Fruit fly (Drosophila melanogaster) whole organism, pupa: Measurements from ENCODE around the gene CG11980.

Experiments used
- CG12605 ChIP-seq: fragments of 200-800 bp; sonication (Bioruptor generic); IDR thresholded peaks from 2 replicates; pipeline ENCODE4 v1.3.6; 2022; ENCODE audit warnings: missing biosample characterization, missing genetic modification characterization
- CG14655 ChIP-seq: fragments of 200-800 bp; sonication (Bioruptor generic); optimal IDR thresholded peaks from 3 replicates; lab custom pipeline; 2017; ENCODE audit warnings: mild to moderate bottlenecking, missing biosample characterization, missing genetic modification reagents, missing genetic modification characterization
- CG15710 ChIP-seq: fragments of 200-800 bp; sonication (Bioruptor generic); optimal IDR thresholded peaks from 2 replicates; lab custom pipeline; 2018; ENCODE audit warnings: missing biosample characterization, mild to moderate bottlenecking, missing genetic modification characterization, moderate library complexity
- CG17806 ChIP-seq: fragments of 200-800 bp; sonication (Bioruptor generic); optimal IDR thresholded peaks from 2 replicates; lab custom pipeline; 2018; ENCODE audit warnings: missing biosample characterization, mild to moderate bottlenecking, missing genetic modification characterization, moderate library complexity
- CG32121 ChIP-seq: fragments of 200-800 bp; sonication (Bioruptor generic); IDR thresholded peaks from 2 replicates; pipeline ENCODE4 v1.3.6; 2022; ENCODE audit warnings: missing biosample characterization, missing genetic modification characterization
- CG34367 ChIP-seq: fragments of 200-800 bp; sonication (Bioruptor generic); optimal IDR thresholded peaks from 2 replicates; lab custom pipeline; 2018; ENCODE audit warnings: missing biosample characterization, mild to moderate bottlenecking, missing genetic modification characterization
- CG4496 ChIP-seq: fragments of 200-800 bp; sonication (Bioruptor generic); IDR thresholded peaks from 3 replicates; pipeline ENCODE4 v1.3.6; 2022; ENCODE audit warnings: missing biosample characterization, missing genetic modification characterization
- CG8159 ChIP-seq: fragments of 200-800 bp; sonication (Bioruptor generic); optimal IDR thresholded peaks from 3 replicates; lab custom pipeline; 2018; ENCODE audit warnings: missing biosample characterization, mild to moderate bottlenecking, missing genetic modification characterization, moderate library complexity
- CG8301 ChIP-seq: fragments of 200-800 bp; sonication (Bioruptor generic); optimal IDR thresholded peaks from 2 replicates; lab custom pipeline; 2018; ENCODE audit warnings: missing biosample characterization, mild to moderate bottlenecking, missing genetic modification characterization
- CG9948 ChIP-seq: fragments of 200-800 bp; sonication (Bioruptor generic); optimal IDR thresholded peaks from 2 replicates; lab custom pipeline; 2018; ENCODE audit warnings: missing biosample characterization, mild to moderate bottlenecking, missing genetic modification characterization, moderate library complexity
- D1 ChIP-seq: fragments of 200-800 bp; sonication (Bioruptor generic); optimal IDR thresholded peaks from 2 replicates; lab custom pipeline; 2018; ENCODE audit warnings: missing biosample characterization, mild to moderate bottlenecking, missing genetic modification characterization, moderate library complexity
- EcR ChIP-seq: fragments of 200-800 bp; sonication (Bioruptor generic); optimal IDR thresholded peaks from 3 replicates; lab custom pipeline; 2019; ENCODE audit warnings: missing biosample characterization, missing genetic modification characterization, mild to moderate bottlenecking, moderate library complexity, missing genetic modification reagents
- Ets98B ChIP-seq: fragments of 200-800 bp; sonication (Bioruptor generic); IDR thresholded peaks from 2 replicates; pipeline ENCODE4 v1.3.6; 2022; ENCODE audit warnings: missing biosample characterization, missing genetic modification characterization
- Pif1A ChIP-seq: fragments of 200-800 bp; sonication (Bioruptor generic); optimal IDR thresholded peaks from 3 replicates; lab custom pipeline; 2016; ENCODE audit warnings: missing biosample characterization, missing genetic modification characterization
- Pif1B ChIP-seq: fragments of 200-800 bp; sonication (Bioruptor generic); optimal IDR thresholded peaks from 3 replicates; lab custom pipeline; 2016; ENCODE audit warnings: missing biosample characterization, missing genetic modification characterization
- Snoo ChIP-seq: fragments of 200-800 bp; sonication (Bioruptor generic); optimal IDR thresholded peaks from 3 replicates; lab custom pipeline; 2017; ENCODE audit warnings: missing biosample characterization, mild to moderate bottlenecking, missing genetic modification characterization, inconsistent platforms
- fd96Ca ChIP-seq: fragments of 200-800 bp; sonication (Bioruptor generic); IDR thresholded peaks from 3 replicates; pipeline ENCODE4 v1.3.6; 2022; ENCODE audit warnings: missing biosample characterization, missing genetic modification characterization
- gl ChIP-seq: fragments of 200-800 bp; sonication (Bioruptor generic); optimal IDR thresholded peaks from 2 replicates; lab custom pipeline; 2018; ENCODE audit warnings: missing biosample characterization, mild to moderate bottlenecking, missing genetic modification characterization
- rn ChIP-seq: fragments of 200-800 bp; sonication (Bioruptor generic); IDR thresholded peaks from 2 replicates; pipeline ENCODE4 v1.3.6; 2022; ENCODE audit warnings: missing biosample characterization, missing genetic modification characterization

Gene CG11980

DNA sequence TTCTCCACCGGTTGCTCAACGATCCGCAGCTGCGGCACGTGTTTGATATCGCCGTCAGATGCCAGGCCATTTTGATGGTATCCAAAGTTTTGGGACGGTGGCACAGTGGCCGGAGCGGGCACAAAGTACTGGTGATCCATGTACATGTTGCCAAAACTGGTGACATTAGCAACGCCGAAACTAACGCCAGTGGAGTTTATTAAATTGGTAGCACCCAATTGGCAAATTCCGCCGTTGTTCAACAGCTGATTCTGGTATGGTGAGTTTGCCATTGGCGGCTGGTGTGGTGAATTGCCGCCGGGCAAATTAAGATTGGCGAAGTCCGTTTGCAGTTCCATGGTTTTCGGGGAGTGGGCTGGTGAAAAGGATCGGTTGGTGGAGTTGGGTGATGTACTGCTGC is 43.1 kb downstream of the CG11980 start:
- TF ChIP-seq CG8159 (tag; lab: Kevin White, UChicago), result no peak
- TF ChIP-seq Pif1B (GFP tag; lab: Kevin White, UChicago), result no peak
- no peak for TF ChIP-seq gl (tag; lab: Kevin White, UChicago)

DNA sequence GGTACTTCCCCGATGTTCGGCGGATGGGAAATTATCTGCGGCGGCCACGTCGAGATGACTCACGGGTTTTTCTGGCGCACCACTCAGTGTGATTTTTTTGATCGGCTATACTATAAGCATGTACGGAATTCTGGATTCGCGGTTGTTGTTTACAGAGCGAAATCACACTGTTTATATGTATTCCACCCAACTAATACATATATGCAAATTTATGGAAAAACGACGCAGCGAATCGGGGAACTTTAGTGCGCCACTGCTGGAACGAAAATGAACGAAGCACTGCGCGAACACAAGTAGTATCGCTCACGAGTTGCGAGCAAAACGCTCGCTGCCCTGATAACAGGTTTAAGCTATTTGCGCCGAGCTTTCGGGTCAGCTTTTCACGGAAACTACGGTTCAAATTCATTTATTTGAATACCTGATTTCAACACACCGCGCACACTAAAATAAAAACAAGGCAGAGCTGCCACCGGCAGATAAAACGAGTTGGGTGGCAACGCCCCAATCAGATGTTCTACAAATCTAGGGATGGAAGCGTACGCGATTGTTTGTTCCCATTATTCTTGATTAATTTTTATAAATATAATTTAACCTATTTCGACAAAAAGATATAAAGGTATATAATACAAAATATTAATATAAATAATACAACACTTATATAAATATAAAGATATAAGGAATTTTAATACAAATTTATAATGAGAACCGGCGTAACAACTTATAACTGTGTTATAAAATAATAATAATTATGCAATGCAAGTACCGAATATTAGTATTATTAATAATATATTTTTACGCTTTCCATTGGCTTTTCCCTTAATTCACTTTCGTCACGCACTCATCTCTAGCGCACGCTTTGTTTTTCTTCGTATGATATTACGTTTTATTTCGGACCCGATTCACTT is 44.0 kb downstream of the CG11980 start, which contains the start of gene Rel:
Gene Rel (minus strand): TSS at position 417 of the 905 bp plus-strand sequence.
- TF ChIP-seq fd96Ca (GFP tag; lab: Robert Waterston, UW) (no peak), Ets98B (no peak), CG4496 (no peak), CG8159 (tag; lab: Kevin White, UChicago) (peak; percentile 80), EcR (GFP tag; lab: Kevin White, UChicago) (peak; percentile 4), CG9948 (tag; lab: Kevin White, UChicago) (peak; percentile 59), gl (tag; lab: Kevin White, UChicago) (no peak), Pif1A (no peak), Snoo (tag; lab: Kevin White, UChicago) (peak; percentile 47), CG34367 (tag; lab: Kevin White, UChicago) (peak; percentile 41), CG17806 (peak; percentile 55), CG15710 (tag; lab: Kevin White, UChicago) (peak; percentile 74)
- TF ChIP-seq, all 21 proteins: peak for 7

DNA sequence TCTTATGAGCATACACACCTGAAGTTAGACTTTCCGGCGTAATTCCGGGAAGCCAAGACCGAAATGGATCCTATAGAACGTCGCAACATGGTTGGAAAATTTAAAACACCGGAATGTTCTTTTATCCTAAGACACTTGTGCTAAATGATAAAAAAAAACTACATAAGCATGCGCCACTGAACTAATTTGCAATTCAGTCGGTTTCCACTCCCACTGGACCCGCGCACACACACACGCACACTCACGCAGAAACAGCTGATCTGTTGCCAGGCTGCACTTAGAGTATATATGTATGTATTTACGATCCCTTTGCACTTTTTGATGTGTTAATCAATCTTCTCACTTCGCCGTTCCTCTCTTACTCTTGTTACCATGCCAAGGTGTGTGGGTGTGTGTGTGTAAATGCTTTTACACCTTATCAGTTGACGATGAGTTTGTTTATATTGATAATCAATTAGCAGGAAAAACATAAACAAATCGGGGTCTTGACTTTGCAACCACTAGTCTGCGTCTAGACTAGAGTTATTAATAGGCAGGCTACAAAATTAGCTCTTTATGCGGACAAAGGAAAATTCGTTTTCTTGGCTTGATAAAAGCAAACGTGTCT is 44.8 kb downstream of the CG11980 start, which contains the start of gene Mst85C:
Gene Mst85C (plus strand): TSS at position 180 of the 607 bp plus-strand sequence.
- peak; percentile 37 for TF ChIP-seq gl (tag; lab: Kevin White, UChicago)
- TF ChIP-seq Snoo (tag; lab: Kevin White, UChicago), result no peak
- TF ChIP-seq CG34367 (tag; lab: Kevin White, UChicago), result no peak
- peak; percentile 50 for TF ChIP-seq EcR (GFP tag; lab: Kevin White, UChicago)

DNA sequence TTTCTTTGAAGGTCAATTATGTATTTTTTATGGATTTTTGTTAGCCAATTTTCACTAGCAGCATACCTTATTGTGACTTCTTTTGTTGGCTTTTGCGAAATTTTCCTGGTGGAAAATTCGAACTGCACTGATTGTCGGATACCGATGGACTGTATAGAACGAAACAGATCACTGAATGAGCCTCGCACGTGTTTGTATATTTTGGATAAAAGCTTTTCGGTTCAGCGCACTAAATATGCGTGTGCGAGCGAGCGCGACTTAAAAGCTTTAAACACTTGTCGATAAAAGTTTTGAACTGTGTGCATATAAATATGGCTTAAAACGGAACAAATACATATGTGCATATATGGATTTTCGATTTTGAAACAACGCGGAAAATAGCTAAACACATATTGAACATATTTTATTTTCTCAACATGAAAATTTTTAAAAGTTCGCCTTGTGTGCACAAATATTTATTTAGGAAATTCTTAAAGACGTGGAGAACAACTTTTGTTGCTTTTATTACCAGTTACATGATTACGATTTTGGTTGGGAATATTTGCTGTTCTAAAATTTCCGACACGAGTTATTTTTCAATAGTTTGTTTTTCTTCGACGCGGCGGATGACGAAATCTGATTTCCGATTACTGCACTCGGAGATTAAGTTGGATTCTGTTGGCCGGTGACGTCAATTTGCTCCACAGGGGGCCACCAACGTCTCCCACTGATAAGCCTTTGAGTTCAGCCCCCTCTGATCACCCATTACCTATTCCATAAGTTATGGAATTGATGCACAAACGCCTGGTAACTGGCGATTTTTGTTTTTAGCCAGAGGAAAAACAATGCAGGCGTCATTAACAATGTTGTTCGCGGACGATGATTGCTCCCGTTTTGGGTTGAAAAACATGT is 45.5 kb downstream of the CG11980 start:
- peak; percentile 40 for TF ChIP-seq D1 (tag; lab: Kevin White, UChicago)
- TF ChIP-seq CG8301 (tag; lab: Kevin White, UChicago), result no peak

DNA sequence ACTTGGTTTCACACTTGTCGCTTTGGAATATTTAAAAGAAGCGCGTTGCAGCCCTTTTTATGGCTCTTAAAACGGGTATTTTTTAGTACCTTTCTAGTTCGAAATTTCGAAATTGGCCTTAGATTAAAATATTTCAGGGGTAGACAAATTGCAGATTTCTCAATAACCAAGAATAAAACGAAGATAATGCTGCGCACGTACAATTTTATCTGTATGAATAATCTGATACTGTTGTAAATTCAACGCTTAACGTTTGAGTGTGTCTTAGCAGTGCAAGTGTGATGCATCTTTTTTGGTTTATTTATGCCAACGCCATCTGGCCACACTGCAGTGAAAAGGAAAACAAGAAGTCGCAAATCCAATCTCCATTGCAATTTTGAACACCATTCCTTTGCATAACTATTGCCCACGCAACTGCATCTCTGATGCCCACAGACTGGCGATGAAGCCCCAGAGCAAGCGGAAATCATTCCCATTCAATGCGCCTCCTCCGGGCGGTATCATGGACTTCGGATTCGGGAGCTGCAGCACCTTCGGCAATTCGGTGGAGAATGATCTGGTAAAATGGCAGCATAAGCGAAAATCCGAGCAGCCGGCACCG is 46.8 kb downstream of the CG11980 start, which contains the start of gene Nmdmc:
Gene Nmdmc (minus strand): TSS at position 37 of the 601 bp plus-strand sequence.
- TF ChIP-seq EcR (GFP tag; lab: Kevin White, UChicago) (no peak), CG4496 (no peak), Pif1B (GFP tag; lab: Kevin White, UChicago) (no peak), CG8159 (tag; lab: Kevin White, UChicago) (no peak), rn (no peak), Ets98B (no peak), CG15710 (tag; lab: Kevin White, UChicago) (no peak), gl (tag; lab: Kevin White, UChicago) (no peak), CG12605 (GFP tag; lab: Robert Waterston, UW) (no peak)
- TF ChIP-seq, all 21 proteins: peak for 0

DNA sequence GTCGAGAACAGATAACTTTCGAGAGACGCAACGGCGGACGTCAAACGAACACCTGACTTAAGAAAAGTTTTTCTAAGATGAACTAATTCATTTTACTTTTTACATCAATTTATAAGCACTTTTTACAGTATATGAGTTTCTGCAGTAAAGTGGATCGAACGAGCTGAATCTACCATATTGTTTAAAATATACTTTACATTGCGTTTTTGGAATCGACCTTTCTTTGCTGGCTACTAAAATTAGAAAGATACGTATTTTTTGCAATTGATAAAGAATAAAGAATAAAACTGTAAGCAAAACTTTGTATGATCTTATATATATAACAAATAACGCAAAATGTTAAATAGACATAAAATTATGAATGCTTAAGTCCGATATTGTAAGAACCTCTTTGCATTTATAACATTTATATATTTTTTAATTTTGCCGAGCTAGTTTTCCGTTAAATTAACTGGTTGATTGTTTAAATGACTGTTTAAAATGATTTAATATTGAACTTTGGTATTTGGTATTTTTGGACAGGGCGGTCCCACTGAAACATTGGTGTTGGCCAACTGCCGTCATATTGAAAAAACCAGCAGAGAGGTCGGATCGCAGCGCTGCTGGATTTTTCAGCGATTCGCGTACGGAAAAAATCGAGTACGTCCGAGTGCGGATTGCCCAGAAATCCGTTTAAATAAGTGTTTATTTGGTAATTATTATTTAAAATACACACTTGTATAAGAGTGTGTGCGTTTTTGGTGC is 48.3 kb downstream of the CG11980 start, which contains the start of gene Kdm2:
Gene Kdm2 (plus strand): TSS at position 559 of the 744 bp plus-strand sequence.
- peak; percentile 47 for TF ChIP-seq Pif1A
- TF ChIP-seq Snoo (tag; lab: Kevin White, UChicago), result no peak
- TF ChIP-seq CG9948 (tag; lab: Kevin White, UChicago), result no peak
- no peak for TF ChIP-seq CG34367 (tag; lab: Kevin White, UChicago)
- TF ChIP-seq CG32121, result no peak
- TF ChIP-seq Pif1B (GFP tag; lab: Kevin White, UChicago), result peak; percentile 32
- TF ChIP-seq fd96Ca (GFP tag; lab: Robert Waterston, UW), result no peak
- peak; percentile 5 for TF ChIP-seq D1 (tag; lab: Kevin White, UChicago)
- no peak for TF ChIP-seq CG14655
- no peak for TF ChIP-seq CG8159 (tag; lab: Kevin White, UChicago)
- no peak for TF ChIP-seq CG17806
- no peak for TF ChIP-seq CG8301 (tag; lab: Kevin White, UChicago)
- TF ChIP-seq CG12605 (GFP tag; lab: Robert Waterston, UW), result no peak
